Worm (Caenorhabditis elegans) whole organism, late embryonic: Measurements from ENCODE around the gene C14E2.6.

Experiments
- C08G9.2 ChIP-seq: sonication (generic microtip); optimal IDR thresholded peaks from 2 replicates; lab custom pipeline; 2016; ENCODE audit warnings: mild to moderate bottlenecking, missing genetic modification characterization, moderate library complexity, missing compliant biosample characterization
- C38D4.7 ChIP-seq: fragments of 200-800 bp; sonication (Bioruptor generic); optimal IDR thresholded peaks from 2 replicates; lab custom pipeline; 2018; ENCODE audit warnings: mild to moderate bottlenecking, missing genetic modification characterization, moderate library complexity, missing compliant biosample characterization
- F13H6.1 ChIP-seq: sonication (generic microtip); optimal IDR thresholded peaks from 2 replicates; lab custom pipeline; 2016; ENCODE audit warnings: missing genetic modification characterization, missing compliant biosample characterization
- K02D7.2 ChIP-seq: sonication (generic microtip); optimal IDR thresholded peaks from 2 replicates; lab custom pipeline; 2017; ENCODE audit warnings: mild to moderate bottlenecking, missing genetic modification characterization, missing compliant biosample characterization
- K09A11.1 ChIP-seq: sonication (generic microtip); optimal IDR thresholded peaks from 2 replicates; lab custom pipeline; 2017; ENCODE audit warnings: antibody characterized with exemption, mild to moderate bottlenecking, missing genetic modification characterization, missing compliant biosample characterization; ENCODE audit not compliant: insufficient read depth
- T23F11.4 ChIP-seq: fragments of 200-800 bp; sonication (Bioruptor generic); optimal IDR thresholded peaks from 2 replicates; lab custom pipeline; 2018; ENCODE audit warnings: mild to moderate bottlenecking, missing genetic modification characterization, missing compliant biosample characterization
- ama-1 ChIP-seq: fragments of 150-350 bp; optimal IDR thresholded peaks from 2 replicates; lab custom pipeline; 2014
- ceh-14 ChIP-seq: sonication (generic microtip); optimal IDR thresholded peaks from 2 replicates; lab custom pipeline; 2016; ENCODE audit warnings: missing genotype, missing genetic modification characterization, missing compliant biosample characterization
- ceh-18 ChIP-seq: sonication (generic microtip); optimal IDR thresholded peaks from 2 replicates; lab custom pipeline; 2016; ENCODE audit warnings: missing genetic modification characterization, missing compliant biosample characterization
- ceh-24 ChIP-seq: sonication (generic microtip); optimal IDR thresholded peaks from 2 replicates; lab custom pipeline; 2016; ENCODE audit warnings: mild to moderate bottlenecking, missing genetic modification characterization, missing compliant biosample characterization
- ceh-30 ChIP-seq: fragments of 150-350 bp; optimal IDR thresholded peaks from 2 replicates; lab custom pipeline; 2014; ENCODE audit warnings: missing biosample characterization, missing genetic modification characterization
- ceh-31 ChIP-seq: sonication (generic microtip); optimal IDR thresholded peaks from 2 replicates; lab custom pipeline; 2016; ENCODE audit warnings: missing genetic modification characterization, missing compliant biosample characterization
- ceh-45 ChIP-seq: fragments of 200-800 bp; sonication (Bioruptor generic); IDR thresholded peaks from 2 replicates; pipeline ENCODE4 v1.3.6; 2022; ENCODE audit warnings: missing genetic modification reagents, missing genetic modification characterization, missing compliant biosample characterization
- ceh-9 ChIP-seq: sonication (generic microtip); optimal IDR thresholded peaks from 2 replicates; lab custom pipeline; 2016; ENCODE audit warnings: mild to moderate bottlenecking, missing genetic modification characterization, inconsistent platforms, missing compliant biosample characterization
- dmd-4 ChIP-seq: sonication (generic microtip); optimal IDR thresholded peaks from 2 replicates; lab custom pipeline; 2016; ENCODE audit warnings: borderline replicate concordance, missing genetic modification characterization, missing compliant biosample characterization
- dve-1 ChIP-seq: sonication (generic microtip); optimal IDR thresholded peaks from 2 replicates; lab custom pipeline; 2017; ENCODE audit warnings: antibody characterized with exemption, mild to moderate bottlenecking, missing genetic modification characterization, missing compliant biosample characterization
- elt-2 ChIP-seq: sonication (generic microtip); optimal IDR thresholded peaks from 2 replicates; lab custom pipeline; 2016; ENCODE audit warnings: missing genetic modification reagents, missing genetic modification characterization, missing compliant biosample characterization
- elt-4 ChIP-seq: sonication (generic microtip); optimal IDR thresholded peaks from 2 replicates; lab custom pipeline; 2016; ENCODE audit warnings: missing genetic modification characterization, missing compliant biosample characterization
- ets-4 ChIP-seq: sonication (generic microtip); optimal IDR thresholded peaks from 2 replicates; lab custom pipeline; 2016; ENCODE audit warnings: missing genetic modification characterization, missing compliant biosample characterization
- fax-1 ChIP-seq: sonication (generic microtip); optimal IDR thresholded peaks from 2 replicates; lab custom pipeline; 2016; ENCODE audit warnings: missing genotype, missing genetic modification characterization, missing compliant biosample characterization
- fkh-6 ChIP-seq: sonication (generic microtip); optimal IDR thresholded peaks from 2 replicates; lab custom pipeline; 2016; ENCODE audit warnings: missing genetic modification characterization, missing compliant biosample characterization
- hlh-13 ChIP-seq: fragments of 200-800 bp; sonication (Bioruptor generic); optimal IDR thresholded peaks from 2 replicates; lab custom pipeline; 2018; ENCODE audit warnings: mild to moderate bottlenecking, missing genetic modification characterization, missing compliant biosample characterization
- hlh-6 ChIP-seq: sonication (generic microtip); optimal IDR thresholded peaks from 2 replicates; lab custom pipeline; 2016; ENCODE audit warnings: missing genotype, missing genetic modification characterization, missing compliant biosample characterization
- lim-6 ChIP-seq: sonication (generic microtip); optimal IDR thresholded peaks from 2 replicates; lab custom pipeline; 2016; ENCODE audit warnings: missing genetic modification characterization, missing compliant biosample characterization
- mec-3 ChIP-seq: sonication (generic microtip); optimal IDR thresholded peaks from 2 replicates; lab custom pipeline; 2016; ENCODE audit warnings: borderline replicate concordance, missing genetic modification characterization, missing compliant biosample characterization
- nfya-1 ChIP-seq: sonication (generic microtip); optimal IDR thresholded peaks from 2 replicates; lab custom pipeline; 2017; ENCODE audit warnings: missing genetic modification characterization, mild to moderate bottlenecking, missing compliant biosample characterization, antibody characterized with exemption, moderate library complexity
- odd-2 ChIP-seq: sonication (generic microtip); optimal IDR thresholded peaks from 2 replicates; lab custom pipeline; 2017; ENCODE audit warnings: antibody characterized with exemption, mild to moderate bottlenecking, missing genetic modification characterization, missing compliant biosample characterization
- pag-3 ChIP-seq: sonication (generic microtip); optimal IDR thresholded peaks from 2 replicates; lab custom pipeline; 2016; ENCODE audit warnings: missing compliant biosample characterization, missing genetic modification characterization, borderline replicate concordance
- pat-9 ChIP-seq: fragments of 200-800 bp; sonication (Bioruptor generic); optimal IDR thresholded peaks from 2 replicates; lab custom pipeline; 2018; ENCODE audit warnings: mild to moderate bottlenecking, missing genetic modification characterization, moderate library complexity, missing compliant biosample characterization
- pha-2 ChIP-seq: sonication (generic microtip); optimal IDR thresholded peaks from 2 replicates; lab custom pipeline; 2017; ENCODE audit warnings: mild to moderate bottlenecking, missing genetic modification characterization, missing compliant biosample characterization
- pha-4 ChIP-seq: fragments of 150-350 bp; optimal IDR thresholded peaks from 2 replicates; lab custom pipeline; 2018; ENCODE audit warnings: missing biosample characterization, missing genetic modification reagents, missing genetic modification characterization
- pqm-1 ChIP-seq: sonication (generic microtip); optimal IDR thresholded peaks from 2 replicates; lab custom pipeline; 2016; ENCODE audit warnings: missing genetic modification characterization, missing compliant biosample characterization
- ref-2 ChIP-seq: sonication (generic microtip); optimal IDR thresholded peaks from 2 replicates; lab custom pipeline; 2016; ENCODE audit warnings: missing genetic modification characterization, missing compliant biosample characterization
- rnt-1 ChIP-seq: sonication (generic microtip); optimal IDR thresholded peaks from 2 replicates; lab custom pipeline; 2016; ENCODE audit warnings: missing genetic modification characterization, missing compliant biosample characterization
- sdc-2 ChIP-seq: sonication (generic microtip); optimal IDR thresholded peaks from 2 replicates; lab custom pipeline; 2016; ENCODE audit warnings: missing genotype, missing genetic modification characterization, missing compliant biosample characterization
- sox-4 ChIP-seq: sonication (generic microtip); optimal IDR thresholded peaks from 2 replicates; lab custom pipeline; 2017; ENCODE audit warnings: mild to moderate bottlenecking, missing genetic modification characterization, inconsistent platforms, missing compliant biosample characterization
- ttx-3 ChIP-seq: sonication (generic microtip); optimal IDR thresholded peaks from 2 replicates; lab custom pipeline; 2016; ENCODE audit warnings: missing genetic modification reagents, missing genetic modification characterization, missing compliant biosample characterization

C14E2.6 gene

DNA sequence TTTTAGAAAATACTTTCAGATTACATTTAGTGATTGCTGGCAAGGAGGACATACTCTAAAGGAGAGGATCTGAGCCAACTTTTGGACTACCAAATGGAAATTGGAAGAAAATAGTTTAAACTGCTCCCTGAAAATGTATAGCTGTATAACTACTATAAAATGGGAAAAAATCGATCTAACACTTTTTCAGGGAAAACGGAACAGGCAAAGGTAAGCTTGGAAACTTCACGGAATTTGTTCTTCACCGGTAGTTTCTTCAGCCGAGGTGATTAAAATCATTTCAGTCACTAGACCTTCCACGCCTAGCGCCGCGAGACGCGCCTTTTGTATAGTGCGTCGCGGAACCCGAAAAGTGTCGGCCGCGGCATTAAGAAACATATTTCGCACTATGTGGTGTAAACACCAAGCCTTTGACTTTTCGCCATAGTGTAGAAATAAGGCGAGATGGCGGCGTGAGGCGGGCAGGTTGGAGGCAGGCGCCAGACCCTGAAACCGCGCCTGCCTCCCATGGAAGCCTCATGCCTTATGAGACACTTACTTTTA lies 4.5 kb downstream of the C14E2.6 start, which contains the start of gene C14E2.5:
TSS of gene C14E2.5 (minus strand) at position 51 of the 543 bp plus-strand sequence.
- TF ChIP-seq pha-2 (tag; lab: Kevin White, UChicago) (no peak), ceh-45 (GFP tag; lab: Robert Waterston, UW) (no peak), mec-3 (no peak), fax-1 (no peak), ceh-24 (tag; lab: Kevin White, UChicago) (no peak), fkh-6 (tag; lab: Kevin White, UChicago) (no peak), hlh-13 (no peak), pqm-1 (tag; lab: Kevin White, UChicago) (no peak), ama-1 (lab: Kevin White, UChicago) (no peak), sox-4 (tag; lab: Kevin White, UChicago) (no peak), T23F11.4 (GFP tag; lab: Kevin White, UChicago) (no peak), C38D4.7 (GFP tag; lab: Kevin White, UChicago) (no peak)

DNA sequence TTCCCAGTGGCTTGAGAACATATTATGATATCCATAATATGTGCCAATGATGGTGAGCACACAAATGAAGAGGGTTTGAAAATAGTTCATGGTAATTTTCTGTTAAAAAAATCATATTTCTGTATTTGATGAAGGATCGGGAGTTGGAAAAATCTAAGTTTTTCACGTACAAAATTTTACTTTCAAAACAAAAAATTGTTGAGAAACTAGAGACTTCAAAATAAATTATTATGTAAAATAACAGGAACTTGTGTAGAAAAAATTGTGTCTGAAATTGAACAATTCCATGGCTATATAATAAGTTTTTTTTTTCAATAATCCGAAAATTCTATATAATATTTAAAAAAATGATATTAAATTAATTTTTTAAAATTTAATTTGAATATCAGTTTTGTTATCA lies 8.6 kb downstream of the C14E2.6 start, which contains the start of gene C14E2.4:
TSS of gene C14E2.4 (minus strand) at position 101 of the 400 bp plus-strand sequence.
- TF ChIP-seq C38D4.7 (GFP tag; lab: Kevin White, UChicago): no peak
- no peak for TF ChIP-seq odd-2 (tag; lab: Kevin White, UChicago)
- TF ChIP-seq ceh-30 (tag; lab: Kevin White, UChicago): no peak
- no peak for TF ChIP-seq fax-1
- no peak for TF ChIP-seq ref-2 (tag; lab: Kevin White, UChicago)
- no peak for TF ChIP-seq ceh-9 (tag; lab: Kevin White, UChicago)
- TF ChIP-seq ttx-3 (tag; lab: Kevin White, UChicago): no peak
- TF ChIP-seq ama-1 (lab: Kevin White, UChicago): no peak
- TF ChIP-seq K09A11.1 (tag; lab: Kevin White, UChicago): no peak
- no peak for TF ChIP-seq C08G9.2 (tag; lab: Kevin White, UChicago)

DNA sequence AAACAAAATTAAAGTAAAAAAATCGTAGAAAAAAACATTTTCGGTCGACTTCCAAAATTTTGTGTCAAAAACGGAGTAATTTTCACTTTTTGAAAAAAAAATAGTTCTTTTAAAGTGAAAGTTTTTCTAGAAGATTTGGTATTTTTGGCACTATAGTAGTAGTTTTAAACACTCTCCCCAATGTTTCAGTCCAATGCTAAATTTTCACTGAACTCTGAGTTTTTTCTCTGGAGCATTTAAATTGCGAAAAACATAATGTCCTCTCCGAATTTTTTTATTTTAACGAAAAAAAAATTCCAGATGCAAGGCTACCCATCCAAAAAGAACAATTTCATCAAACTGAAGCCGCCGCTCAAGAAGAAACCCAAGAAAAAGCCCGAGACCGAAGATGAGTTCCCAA lies 13.7 kb downstream of the C14E2.6 start, which contains the start of gene C14E2.7:
TSS of gene C14E2.7 (plus strand) at position 301 of the 400 bp plus-strand sequence.
- TF ChIP-seq nfya-1: no peak
- TF ChIP-seq C38D4.7 (GFP tag; lab: Kevin White, UChicago): no peak
- no peak for TF ChIP-seq pha-4 (tag; lab: Kevin White, UChicago)
- TF ChIP-seq ets-4: no peak
- no peak for TF ChIP-seq dve-1 (tag; lab: Kevin White, UChicago)
- no peak for TF ChIP-seq F13H6.1 (tag; lab: Kevin White, UChicago)
- no peak for TF ChIP-seq hlh-6
- TF ChIP-seq elt-2 (tag; lab: Kevin White, UChicago): no peak
- no peak for TF ChIP-seq pat-9 (tag; lab: Kevin White, UChicago)
- TF ChIP-seq sdc-2 (tag; lab: Kevin White, UChicago): no peak
- TF ChIP-seq hlh-13: no peak
- TF ChIP-seq pqm-1 (tag; lab: Kevin White, UChicago): no peak
- no peak for TF ChIP-seq ceh-45 (GFP tag; lab: Robert Waterston, UW)
- TF ChIP-seq rnt-1: no peak
- TF ChIP-seq ceh-31 (tag; lab: Kevin White, UChicago): no peak
- no peak for TF ChIP-seq elt-4 (tag; lab: Kevin White, UChicago)
- TF ChIP-seq dmd-4 (tag; lab: Kevin White, UChicago): no peak

DNA sequence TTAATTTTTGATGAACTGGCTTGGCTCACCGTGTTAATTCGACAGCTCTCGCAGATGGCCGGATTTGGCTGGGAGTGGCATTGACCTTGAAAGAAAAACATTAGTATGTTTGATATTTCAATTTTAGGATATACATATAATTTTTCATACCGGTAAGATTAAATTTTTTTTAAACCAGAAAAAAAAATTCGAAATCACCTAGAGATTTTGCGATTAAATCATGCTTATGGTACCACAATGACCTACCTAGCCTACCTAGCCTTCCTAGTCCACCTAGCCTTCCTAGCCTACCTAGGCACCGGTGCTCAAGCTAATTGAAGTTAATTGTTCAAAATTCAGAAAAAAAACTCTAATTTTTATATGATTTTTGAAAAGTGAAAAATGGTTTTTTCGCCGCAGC lies 18.4 kb downstream of the C14E2.6 start, which contains the start of gene C14E2.3:
TSS of gene C14E2.3 (minus strand) at position 101 of the 400 bp plus-strand sequence.
- no peak for TF ChIP-seq K02D7.2 (tag; lab: Kevin White, UChicago)
- TF ChIP-seq ceh-18 (tag; lab: Kevin White, UChicago): no peak
- TF ChIP-seq pag-3: no peak
- no peak for TF ChIP-seq elt-2 (tag; lab: Kevin White, UChicago)
- no peak for TF ChIP-seq lim-6 (tag; lab: Kevin White, UChicago)
- no peak for TF ChIP-seq T23F11.4 (GFP tag; lab: Kevin White, UChicago)
- no peak for TF ChIP-seq ama-1 (lab: Kevin White, UChicago)
- TF ChIP-seq ceh-14 (tag; lab: Kevin White, UChicago): no peak
- no peak for TF ChIP-seq hlh-6
- no peak for TF ChIP-seq pat-9 (tag; lab: Kevin White, UChicago)
- TF ChIP-seq, all 69 proteins: peak for 0
